Fruit fly (Drosophila melanogaster): Measurements from ENCODE around the gene Npc2d.
A peak's percentile ranks its signal among the peaks of the same experiment; 100 is the strongest.

Gene Npc2d

DNA sequence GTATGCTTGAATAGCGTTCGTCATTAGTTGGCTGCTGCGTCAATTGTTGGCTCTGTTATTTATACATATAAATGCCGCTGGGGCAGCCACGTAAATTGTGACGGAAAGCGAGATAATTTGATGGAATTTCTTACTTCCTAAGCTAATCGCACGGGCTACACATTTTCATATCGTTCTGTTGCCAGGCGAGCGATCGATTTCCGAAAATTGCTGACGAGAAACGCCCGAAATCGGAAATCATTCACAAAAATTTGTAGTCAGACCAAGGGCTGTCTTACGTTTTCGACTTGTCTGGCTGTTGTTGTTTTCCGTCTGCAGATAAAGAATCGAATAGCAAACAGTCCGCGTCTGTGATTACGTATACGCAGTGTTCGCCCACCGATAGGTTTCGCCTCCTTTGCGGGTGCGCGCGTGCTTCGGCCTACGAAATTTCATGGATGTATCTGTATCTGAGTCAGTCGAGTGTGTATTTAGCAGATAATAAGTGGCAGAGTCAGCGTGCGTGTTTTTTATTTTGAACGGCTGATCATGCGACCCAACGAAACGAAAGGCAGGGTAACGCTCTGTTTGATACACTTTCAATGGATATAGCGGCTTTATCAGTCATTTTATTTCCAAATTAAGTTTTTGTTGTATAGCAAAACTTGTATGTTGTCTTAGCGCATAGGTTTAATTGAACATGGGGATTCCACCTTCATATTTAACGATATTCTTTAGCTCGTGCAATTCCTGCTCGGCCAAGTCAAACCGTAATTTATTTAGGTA is 41.8 kb upstream of the Npc2d start (continued):
- no peak for TF ChIP-seq HmgD (GFP tag; optimal IDR thresholded peaks at IDR 0.05)
- no peak for TF ChIP-seq z (GFP tag; IDR thresholded peaks at IDR 0.05)
- TF ChIP-seq Oaz (GFP tag; IDR thresholded peaks at IDR 0.05), result no peak; the same call in 1 of the 2 replicates
- TF ChIP-seq al (GFP tag; IDR thresholded peaks at IDR 0.05), result peak; percentile 47
- TF ChIP-seq CG2202 (tag; optimal IDR thresholded peaks at IDR 0.05), result no peak
- no peak for TF ChIP-seq HLH4C (GFP tag; IDR thresholded peaks at IDR 0.05; ENCODE audit: partially characterized antibody)
- peak in 1 of 2 experiments; percentile 7 for TF ChIP-seq crp (GFP tag; optimal IDR thresholded peaks at IDR 0.05)
- no peak for TF ChIP-seq CG33213 (GFP tag; optimal IDR thresholded peaks at IDR 0.05)
- peak; percentile 87 for TF ChIP-seq CG18599 (GFP tag; optimal IDR thresholded peaks at IDR 0.05)
- no peak for TF ChIP-seq Elba2 (GFP tag; optimal IDR thresholded peaks at IDR 0.05)
- TF ChIP-seq hkb (optimal IDR thresholded peaks at IDR 0.05), result no peak
- TF ChIP-seq hkb (GFP tag; IDR thresholded peaks at IDR 0.05), result peak; percentile 74
- TF ChIP-seq CG8089 (GFP tag; optimal IDR thresholded peaks at IDR 0.05), result peak; percentile 5
- no peak for TF ChIP-seq tll (GFP tag; optimal IDR thresholded peaks at IDR 0.05)
- TF ChIP-seq az2 (GFP tag; optimal IDR thresholded peaks at IDR 0.05), result peak; percentile 36
- TF ChIP-seq psq (GFP tag; optimal IDR thresholded peaks at IDR 0.05), result no peak
- peak; percentile 47 for TF ChIP-seq HmgZ (tag; optimal IDR thresholded peaks at IDR 0.05)
- TF ChIP-seq org-1 (GFP tag; optimal IDR thresholded peaks at IDR 0.05), result peak; percentile 72
- peak; percentile 55 for TF ChIP-seq luna (GFP tag; optimal IDR thresholded peaks at IDR 0.05)
- TF ChIP-seq CG17802 (tag; optimal IDR thresholded peaks at IDR 0.05), result no peak
- TF ChIP-seq bbx (GFP tag; IDR thresholded peaks at IDR 0.05; ENCODE audit: partially characterized antibody), result no peak
- TF ChIP-seq CG11723 (GFP tag; optimal IDR thresholded peaks at IDR 0.05), result no peak
- TF ChIP-seq Sry-β (GFP tag; optimal IDR thresholded peaks at IDR 0.05), result no peak
- peak; percentile 71 for TF ChIP-seq CG9932 (GFP tag; IDR thresholded peaks at IDR 0.05)
- TF ChIP-seq Ptx1 (GFP tag; IDR thresholded peaks at IDR 0.05), result peak; percentile 73
- no peak for TF ChIP-seq toy (GFP tag; IDR thresholded peaks at IDR 0.05)
- TF ChIP-seq Rfx (GFP tag; IDR thresholded peaks at IDR 0.05), result peak; percentile 86
- no peak for TF ChIP-seq CG8359 (GFP tag; optimal IDR thresholded peaks at IDR 0.05; ENCODE audit: borderline replicate concordance)
- peak; percentile 97 for TF ChIP-seq CG10543 (GFP tag; optimal IDR thresholded peaks at IDR 0.05)
- TF ChIP-seq onecut (GFP tag; IDR thresholded peaks at IDR 0.05), result peak; percentile 49; the same call in 1 of the 2 replicates
- TF ChIP-seq CTCF (GFP tag; optimal IDR thresholded peaks at IDR 0.05), result no peak
- TF ChIP-seq CG13123 (GFP tag; optimal IDR thresholded peaks at IDR 0.05), result no peak
- TF ChIP-seq CG30431 (GFP tag; optimal IDR thresholded peaks at IDR 0.05), result peak; percentile 45
- peak; percentile 0 for TF ChIP-seq YL-1 (GFP tag; optimal IDR thresholded peaks at IDR 0.05)
- TF ChIP-seq Hmr (GFP tag; optimal IDR thresholded peaks at IDR 0.05), result peak; percentile 85
- no peak for TF ChIP-seq Sin3A (optimal IDR thresholded peaks at IDR 0.05)
- TF ChIP-seq cg (GFP tag; optimal IDR thresholded peaks at IDR 0.05), result peak; percentile 39
- no peak for TF ChIP-seq NC2α (GFP tag; optimal IDR thresholded peaks at IDR 0.05)
- no peak for TF ChIP-seq Neu2 (GFP tag; optimal IDR thresholded peaks at IDR 0.05; ENCODE audit: borderline replicate concordance)
- TF ChIP-seq Lim3 (GFP tag; IDR thresholded peaks at IDR 0.05), result no peak
- peak; percentile 29 for TF ChIP-seq grn (GFP tag; optimal IDR thresholded peaks at IDR 0.05)
- TF ChIP-seq CG13296 (GFP tag; optimal IDR thresholded peaks at IDR 0.05), result peak; percentile 78
- no peak for TF ChIP-seq da (GFP tag; optimal IDR thresholded peaks at IDR 0.05)
- no peak for TF ChIP-seq ac (GFP tag; optimal IDR thresholded peaks at IDR 0.05)
- peak; percentile 32; the same call in 1 of the 2 replicates for TF ChIP-seq E2f2 (GFP tag; IDR thresholded peaks at IDR 0.05)
- no peak for TF ChIP-seq CG17186 (GFP tag; optimal IDR thresholded peaks at IDR 0.05)
- TF ChIP-seq CG17328 (GFP tag; IDR thresholded peaks at IDR 0.05), result peak; percentile 56; the same call in 1 of the 2 replicates
- TF ChIP-seq Side (GFP tag; optimal IDR thresholded peaks at IDR 0.05), result peak; percentile 46
- TF ChIP-seq Rx (GFP tag; IDR thresholded peaks at IDR 0.05), result peak; percentile 61
- peak; percentile 60 for TF ChIP-seq Dip3 (GFP tag; optimal IDR thresholded peaks at IDR 0.05)
- peak; percentile 17 for TF ChIP-seq pfk (GFP tag; optimal IDR thresholded peaks at IDR 0.05)
